Worm (Caenorhabditis elegans): ENCODE results near the gene bus-17.

ce11 chrX:15770787-15771186 lies 4.6 kb upstream of the bus-17 start:
- TF ChIP-seq flt-1 (GFP tag; IDR thresholded peaks at IDR 0.05) (no peak), T22C8.4 (GFP tag; IDR thresholded peaks at IDR 0.05) (no peak), klf-2 (GFP tag; conservative IDR thresholded peaks at IDR 0.05) (no peak), ztf-29 (GFP tag; IDR thresholded peaks at IDR 0.05) (no peak), med-1 (GFP tag; optimal IDR thresholded peaks at IDR 0.05; ENCODE audit: insufficient read depth) (no peak), ref-1 (GFP tag; conservative IDR thresholded peaks at IDR 0.05) (no peak), cog-1 (tag; optimal IDR thresholded peaks at IDR 0.05) (no peak), ztf-23 (GFP tag; IDR thresholded peaks at IDR 0.05) (no peak), tab-1 (GFP tag; IDR thresholded peaks at IDR 0.05) (no peak)
